Worm (Caenorhabditis elegans) whole organism, mixed stage, embryonic: ENCODE results near the gene pigk-1.

ENCODE experiments used
- M03D4.4 ChIP-seq: sonication (generic microtip); optimal IDR thresholded peaks from 2 replicates; lab custom pipeline; 2017; ENCODE audit warnings: mild to moderate bottlenecking, missing genetic modification characterization, missing compliant biosample characterization
- bed-3 ChIP-seq: fragments of 200-800 bp; sonication (Bioruptor generic); optimal IDR thresholded peaks from 3 replicates; lab custom pipeline; 2018; ENCODE audit warnings: mild to moderate bottlenecking, missing genetic modification characterization, moderate library complexity, missing compliant biosample characterization
- blmp-1 ChIP-seq: fragments of 150-350 bp; optimal IDR thresholded peaks from 2 replicates; lab custom pipeline; 2014; ENCODE audit warnings: missing biosample characterization, missing genetic modification characterization
- ceh-43 ChIP-seq: fragments of 200-800 bp; sonication (Bioruptor generic); optimal IDR thresholded peaks from 2 replicates; lab custom pipeline; 2018; ENCODE audit warnings: mild to moderate bottlenecking, missing genetic modification characterization, moderate library complexity, missing compliant biosample characterization
- ceh-83 ChIP-seq: fragments of 200-800 bp; sonication (Bioruptor generic); optimal IDR thresholded peaks from 2 replicates; lab custom pipeline; 2018; ENCODE audit warnings: mild to moderate bottlenecking, missing genetic modification characterization, missing compliant biosample characterization
- ces-1 ChIP-seq: fragments of 150-350 bp; optimal IDR thresholded peaks from 2 replicates; lab custom pipeline; 2014; ENCODE audit warnings: missing biosample characterization, missing genetic modification reagents, missing genetic modification characterization
- cnd-1 ChIP-seq: fragments of 200-800 bp; sonication (Bioruptor generic); optimal IDR thresholded peaks from 2 replicates; lab custom pipeline; 2018; ENCODE audit warnings: mild to moderate bottlenecking, missing genetic modification characterization, missing compliant biosample characterization
- drap-1 ChIP-seq: fragments of 200-800 bp; sonication (Bioruptor generic); optimal IDR thresholded peaks from 3 replicates; lab custom pipeline; 2018; ENCODE audit warnings: mild to moderate bottlenecking, missing genetic modification characterization, missing compliant biosample characterization
- elt-1 ChIP-seq: sonication (generic microtip); optimal IDR thresholded peaks from 2 replicates; lab custom pipeline; 2017; ENCODE audit warnings: missing genetic modification characterization, mild to moderate bottlenecking, missing compliant biosample characterization, antibody characterized with exemption, moderate library complexity, borderline replicate concordance; ENCODE audit not compliant: insufficient read depth
- elt-3 ChIP-seq: fragments of 150-350 bp; optimal IDR thresholded peaks from 2 replicates; lab custom pipeline; 2014; ENCODE audit warnings: missing biosample characterization, missing genetic modification characterization
- flh-1 ChIP-seq: fragments of 200-800 bp; sonication (Bioruptor generic); optimal IDR thresholded peaks from 2 replicates; lab custom pipeline; 2018; ENCODE audit warnings: mild to moderate bottlenecking, missing genetic modification characterization, moderate library complexity, missing compliant biosample characterization
- hlh-1 ChIP-seq: fragments of 150-350 bp; optimal IDR thresholded peaks from 2 replicates; lab custom pipeline; 2014; ENCODE audit warnings: missing biosample characterization, missing genetic modification reagents, missing genetic modification characterization
- lsy-2 ChIP-seq: fragments of 150-350 bp; optimal IDR thresholded peaks from 2 replicates; lab custom pipeline; 2014; ENCODE audit warnings: missing biosample characterization, missing genetic modification characterization
- mab-5 ChIP-seq: fragments of 150-350 bp; optimal IDR thresholded peaks from 2 replicates; lab custom pipeline; 2014; ENCODE audit warnings: missing biosample characterization, missing genetic modification characterization
- mls-2 ChIP-seq: sonication (generic microtip); optimal IDR thresholded peaks from 2 replicates; lab custom pipeline; 2016; ENCODE audit warnings: mild to moderate bottlenecking, missing genetic modification characterization, moderate library complexity, missing compliant biosample characterization
- nhr-12 ChIP-seq: fragments of 150-350 bp; optimal IDR thresholded peaks from 2 replicates; lab custom pipeline; 2014; ENCODE audit warnings: missing biosample characterization, missing genetic modification characterization
- nhr-2 ChIP-seq: fragments of 150-350 bp; optimal IDR thresholded peaks from 2 replicates; lab custom pipeline; 2014; ENCODE audit warnings: missing biosample characterization, missing genetic modification characterization
- nhr-28 ChIP-seq: fragments of 150-350 bp; optimal IDR thresholded peaks from 2 replicates; lab custom pipeline; 2014; ENCODE audit warnings: missing biosample characterization, missing genetic modification characterization
- nhr-76 ChIP-seq: sonication (generic microtip); optimal IDR thresholded peaks from 2 replicates; lab custom pipeline; 2017; ENCODE audit warnings: missing biosample characterization, missing genetic modification characterization
- pha-4 ChIP-seq: fragments of 150-350 bp; optimal IDR thresholded peaks from 2 replicates; lab custom pipeline; 2018; ENCODE audit warnings: missing biosample characterization, missing genetic modification reagents, missing genetic modification characterization
- sem-2 ChIP-seq: fragments of 200-800 bp; sonication (Bioruptor generic); optimal IDR thresholded peaks from 2 replicates; lab custom pipeline; 2018; ENCODE audit warnings: mild to moderate bottlenecking, missing genetic modification characterization, missing compliant biosample characterization
- snpc-4 ChIP-seq: fragments of 150-350 bp; optimal IDR thresholded peaks from 2 replicates; lab custom pipeline; 2014; ENCODE audit warnings: missing biosample characterization, missing genetic modification characterization
- sptf-1 ChIP-seq: sonication (generic microtip); optimal IDR thresholded peaks from 2 replicates; lab custom pipeline; 2017; ENCODE audit warnings: mild to moderate bottlenecking, missing genetic modification characterization, moderate library complexity, missing compliant biosample characterization
- tbx-8 ChIP-seq: fragments of 200-800 bp; sonication (Bioruptor generic); optimal IDR thresholded peaks from 2 replicates; lab custom pipeline; 2018; ENCODE audit warnings: mild to moderate bottlenecking, missing genetic modification characterization, moderate library complexity, missing compliant biosample characterization
- unc-120 ChIP-seq: sonication (generic microtip); optimal IDR thresholded peaks from 2 replicates; lab custom pipeline; 2017; ENCODE audit warnings: missing genetic modification characterization, missing compliant biosample characterization; ENCODE audit not compliant: poor library complexity, severe bottlenecking
- unc-39 ChIP-seq: fragments of 150-350 bp; optimal IDR thresholded peaks from 2 replicates; lab custom pipeline; 2014; ENCODE audit warnings: missing biosample characterization, missing genetic modification characterization
- unc-62 ChIP-seq: fragments of 150-350 bp; optimal IDR thresholded peaks from 2 replicates; lab custom pipeline; 2014; ENCODE audit warnings: missing biosample characterization, missing genetic modification reagents, missing genetic modification characterization
- zip-8 ChIP-seq: fragments of 150-350 bp; optimal IDR thresholded peaks from 2 replicates; lab custom pipeline; 2014; ENCODE audit warnings: missing biosample characterization, missing genetic modification characterization

Gene pigk-1

ce11 chrIV:11082153-11082552 is 27.7 kb downstream of the pigk-1 start, which contains the start of gene let-70:
Gene let-70 (minus strand): TSS chrIV:11082253.
- no peak for TF ChIP-seq mab-5 (tag; lab: Kevin White, UChicago)
- TF ChIP-seq zip-8 (tag; lab: Kevin White, UChicago), result peak; percentile 14
- TF ChIP-seq, all 35 proteins: peak for 1

ce11 chrIV:11080823-11081285 is 29.0 kb downstream of the pigk-1 start, which contains the start of gene atg-7:
Gene atg-7 (minus strand): TSS chrIV:11081055.
- no peak for TF ChIP-seq nhr-2 (tag; lab: Kevin White, UChicago)
- no peak for TF ChIP-seq ceh-43 (GFP tag; lab: Kevin White, UChicago)
- TF ChIP-seq mls-2 (tag; lab: Kevin White, UChicago), result no peak
- TF ChIP-seq sem-2 (GFP tag; lab: Kevin White, UChicago), result no peak
- TF ChIP-seq ces-1 (GFP tag; lab: Kevin White, UChicago), result peak; percentile 14

- TF ChIP-seq drap-1 (GFP tag; lab: Kevin White, UChicago) (no peak), mab-5 (tag; lab: Kevin White, UChicago) (no peak), elt-3 (tag; lab: Kevin White, UChicago) (no peak), flh-1 (no peak), nhr-76 (tag; lab: Kevin White, UChicago) (no peak), nhr-12 (tag; lab: Kevin White, UChicago) (no peak), unc-39 (tag; lab: Kevin White, UChicago) (no peak), snpc-4 (tag; lab: Kevin White, UChicago) (no peak), mls-2 (tag; lab: Kevin White, UChicago) (no peak), blmp-1 (tag; lab: Kevin White, UChicago) (no peak), M03D4.4 (tag; lab: Kevin White, UChicago) (no peak), ces-1 (GFP tag; lab: Kevin White, UChicago) (no peak), nhr-28 (tag; lab: Kevin White, UChicago) (no peak), ceh-83 (no peak), unc-62 (GFP tag; lab: Kevin White, UChicago) (no peak)
- TF ChIP-seq, all 35 proteins: peak for 0
These were observed 31.3 kb downstream of the pigk-1 start, which contains the start of gene Y5F2A.4 for ce11 chrIV:11078482-11078881. Gene Y5F2A.4 (minus strand): TSS chrIV:11078582.

ce11 chrIV:11070895-11071294 is 38.9 kb downstream of the pigk-1 start:
- TF ChIP-seq tbx-8 (GFP tag; lab: Kevin White, UChicago), result peak; percentile 16
- TF ChIP-seq sptf-1, result peak; percentile 80

ce11 chrIV:11068314-11068713 is 41.5 kb downstream of the pigk-1 start:
- TF ChIP-seq bed-3 (GFP tag; lab: Kevin White, UChicago) (no peak), ceh-83 (no peak), elt-3 (tag; lab: Kevin White, UChicago) (no peak), unc-120 (tag; lab: Kevin White, UChicago) (peak; percentile 57), sem-2 (GFP tag; lab: Kevin White, UChicago) (no peak), mab-5 (tag; lab: Kevin White, UChicago) (peak; percentile 62), drap-1 (GFP tag; lab: Kevin White, UChicago) (no peak), elt-1 (no peak), hlh-1 (tag; lab: Kevin White, UChicago) (peak; percentile 68), unc-62 (GFP tag; lab: Kevin White, UChicago) (peak; percentile 100), lsy-2 (tag; lab: Kevin White, UChicago) (no peak), blmp-1 (tag; lab: Kevin White, UChicago) (no peak), nhr-28 (tag; lab: Kevin White, UChicago) (no peak), pha-4 (tag; lab: Kevin White, UChicago) (no peak), zip-8 (tag; lab: Kevin White, UChicago) (no peak), cnd-1 (tag; lab: Kevin White, UChicago) (no peak), sptf-1 (no peak), unc-39 (tag; lab: Kevin White, UChicago) (no peak), flh-1 (no peak)

- TF ChIP-seq nhr-76 (tag; lab: Kevin White, UChicago), result no peak
- TF ChIP-seq unc-62 (GFP tag; lab: Kevin White, UChicago), result peak; percentile 52
These were observed 42.8 kb downstream of the pigk-1 start, which contains the start of gene ttr-17 for ce11 chrIV:11067003-11067402. Gene ttr-17 (minus strand): TSS chrIV:11067026.
